Fruit fly (Drosophila melanogaster): ENCODE data around the gene CG31371.

CG31371 gene

dm6 chr3R:30550044-30550443 lies 46.7 kb upstream of the CG31371 start (continued):
- no peak for TF ChIP-seq CG10431 (GFP tag; optimal IDR thresholded peaks at IDR 0.05)
- TF ChIP-seq CG18476 (GFP tag; optimal IDR thresholded peaks at IDR 0.05) = no peak
- peak; percentile 12; the same call in 1 of the 2 replicates for TF ChIP-seq stc (GFP tag; IDR thresholded peaks at IDR 0.05)
- no peak for TF ChIP-seq esg (GFP tag; conservative IDR thresholded peaks at IDR 0.05)
- TF ChIP-seq sug (tag; optimal IDR thresholded peaks at IDR 0.05) = no peak
- no peak for TF ChIP-seq CG5180 (GFP tag; optimal IDR thresholded peaks at IDR 0.05)
- TF ChIP-seq Nf-YC (tag; optimal IDR thresholded peaks at IDR 0.05) = no peak
- peak; percentile 17 for TF ChIP-seq lilli (GFP tag; optimal IDR thresholded peaks at IDR 0.05)
- no peak for TF ChIP-seq sr (GFP tag; IDR thresholded peaks at IDR 0.05)
- no peak for TF ChIP-seq CG11560 (tag; IDR thresholded peaks at IDR 0.05)
- no peak for TF ChIP-seq CG12071 (GFP tag; optimal IDR thresholded peaks at IDR 0.05)
- TF ChIP-seq Hand (GFP tag; optimal IDR thresholded peaks at IDR 0.05) = peak; percentile 27
- TF ChIP-seq Eip74EF (GFP tag; optimal IDR thresholded peaks at IDR 0.05) = no peak
- TF ChIP-seq CG9609 (GFP tag; optimal IDR thresholded peaks at IDR 0.05) = no peak
- TF ChIP-seq Meics (GFP tag; optimal IDR thresholded peaks at IDR 0.05) = peak; percentile 31
- no peak for TF ChIP-seq Deaf1 (tag; optimal IDR thresholded peaks at IDR 0.05)
- peak; percentile 47; the same call in 1 of the 3 replicates for TF ChIP-seq dysf (GFP tag; IDR thresholded peaks at IDR 0.05)
- TF ChIP-seq pzg (GFP tag; optimal IDR thresholded peaks at IDR 0.05) = no peak
- no peak for TF ChIP-seq tio (GFP tag; optimal IDR thresholded peaks at IDR 0.05)
- TF ChIP-seq CG4282 (GFP tag; optimal IDR thresholded peaks at IDR 0.05) = no peak
- TF ChIP-seq Asciz (GFP tag; optimal IDR thresholded peaks at IDR 0.05) = no peak
- no peak for TF ChIP-seq H15 (GFP tag; IDR thresholded peaks at IDR 0.05)

dm6 chr3R:30544974-30545373 lies 41.7 kb upstream of the CG31371 start:
- TF ChIP-seq Dad (GFP tag; optimal IDR thresholded peaks at IDR 0.05) (no peak), CG11504 (tag; optimal IDR thresholded peaks at IDR 0.05) (no peak), Lpt (GFP tag; optimal IDR thresholded peaks at IDR 0.05) (no peak), CG12769 (tag; optimal IDR thresholded peaks at IDR 0.05) (peak; percentile 5), Deaf1 (tag; optimal IDR thresholded peaks at IDR 0.05) (no peak), disco-r (GFP tag; optimal IDR thresholded peaks at IDR 0.05) (no peak), z (GFP tag; IDR thresholded peaks at IDR 0.05) (no peak), CG11247 (GFP tag; IDR thresholded peaks at IDR 0.05) (0 out of 2 replicates have a peak, but pooled peaks have one; percentile 32), Doc2 (GFP tag; IDR thresholded peaks at IDR 0.05) (no peak), CG31365 (tag; optimal IDR thresholded peaks at IDR 0.05) (no peak), ems (GFP tag; optimal IDR thresholded peaks at IDR 0.05) (no peak), tup (GFP tag; optimal IDR thresholded peaks at IDR 0.05) (no peak), cg (GFP tag; optimal IDR thresholded peaks at IDR 0.05) (peak; percentile 41), CG15073 (GFP tag; optimal IDR thresholded peaks at IDR 0.05) (no peak), ash1 (GFP tag; optimal IDR thresholded peaks at IDR 0.05) (no peak), CG6175 (GFP tag; IDR thresholded peaks at IDR 0.05) (no peak), CG17328 (GFP tag; IDR thresholded peaks at IDR 0.05) (no peak), Neu2 (GFP tag; optimal IDR thresholded peaks at IDR 0.05; ENCODE audit: borderline replicate concordance) (no peak), stc (GFP tag; IDR thresholded peaks at IDR 0.05) (no peak), Dip2 (GFP tag; IDR thresholded peaks at IDR 0.05) (no peak), psq (GFP tag; optimal IDR thresholded peaks at IDR 0.05) (no peak), CG3163 (GFP tag; optimal IDR thresholded peaks at IDR 0.05) (peak; percentile 63), peb (GFP tag; IDR thresholded peaks at IDR 0.05) (no peak), TFAM (GFP tag; optimal IDR thresholded peaks at IDR 0.05) (no peak), lbe (GFP tag; optimal IDR thresholded peaks at IDR 0.05) (no peak), al (GFP tag; IDR thresholded peaks at IDR 0.05) (no peak), exex (tag; optimal IDR thresholded peaks at IDR 0.05) (no peak), CG34224 (GFP tag; IDR thresholded peaks at IDR 0.05; ENCODE audit: partially characterized antibody) (no peak), CG17829 (tag; optimal IDR thresholded peaks at IDR 0.05) (no peak), dati (GFP tag; IDR thresholded peaks at IDR 0.05) (no peak), Atf-2 (GFP tag; optimal IDR thresholded peaks at IDR 0.05) (no peak), CG15514 (GFP tag; optimal IDR thresholded peaks at IDR 0.05) (no peak), pzg (GFP tag; optimal IDR thresholded peaks at IDR 0.05) (no peak)

Measured in whole organism, embryonic.